Worm (Caenorhabditis elegans) whole organism, L2 larva: ENCODE results near the gene F11A10.6.

Source experiments
- ama-1 ChIP-seq: fragments of 150-350 bp; optimal IDR thresholded peaks from 2 replicates; lab custom pipeline; 2018; ENCODE audit warnings: inconsistent platforms
- lin-13 ChIP-seq: fragments of 150-350 bp; optimal IDR thresholded peaks from 2 replicates; lab custom pipeline; 2014; ENCODE audit warnings: missing biosample characterization, missing genetic modification reagents, missing genetic modification characterization
- mab-5 ChIP-seq: fragments of 150-350 bp; optimal IDR thresholded peaks from 2 replicates; lab custom pipeline; 2014; ENCODE audit warnings: missing biosample characterization, missing genetic modification characterization

DNA sequence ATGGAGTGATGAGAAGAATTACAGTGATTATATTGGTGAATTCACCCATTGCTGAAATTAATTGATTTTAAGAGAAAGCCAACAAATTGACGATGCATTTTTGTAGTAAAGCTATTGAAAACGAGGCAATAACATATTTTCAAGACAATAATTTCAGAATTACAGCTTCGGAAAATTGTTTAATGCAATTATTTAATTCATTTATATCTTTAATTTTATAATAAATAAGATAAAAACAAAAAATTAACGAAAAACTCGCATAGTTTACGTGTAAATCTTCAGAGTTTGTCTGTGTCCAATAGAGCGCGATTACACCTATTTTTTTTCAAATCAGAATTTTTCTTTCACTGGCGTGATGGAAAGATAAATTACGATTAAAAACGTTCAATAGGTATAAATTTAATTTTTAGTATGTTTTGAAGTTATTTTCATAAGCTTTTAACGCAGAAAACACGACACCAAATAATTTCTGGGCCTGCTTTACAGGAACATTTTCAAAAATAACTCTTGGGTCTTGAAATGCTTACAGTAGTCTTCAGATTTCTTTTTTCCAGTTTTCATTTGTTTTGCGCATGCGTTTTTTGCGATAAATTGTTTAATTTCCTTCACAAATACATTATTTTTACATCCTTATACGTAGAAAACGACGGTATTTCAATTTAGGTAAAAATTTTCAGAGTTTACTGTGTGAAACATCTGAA lies 11.2 kb downstream of the F11A10.6 start, which contains the start of gene tmed-1:
- TF ChIP-seq mab-5, result no peak
- no peak for TF ChIP-seq lin-13 (GFP tag; lab: Kevin White, UChicago)
- TF ChIP-seq ama-1 (lab: Kevin White, UChicago), result no peak
